Fruit fly (Drosophila melanogaster): ENCODE results near the gene CCDC53.
A peak's percentile ranks its signal among the peaks of the same experiment; 100 is the strongest.

Gene CCDC53

DNA sequence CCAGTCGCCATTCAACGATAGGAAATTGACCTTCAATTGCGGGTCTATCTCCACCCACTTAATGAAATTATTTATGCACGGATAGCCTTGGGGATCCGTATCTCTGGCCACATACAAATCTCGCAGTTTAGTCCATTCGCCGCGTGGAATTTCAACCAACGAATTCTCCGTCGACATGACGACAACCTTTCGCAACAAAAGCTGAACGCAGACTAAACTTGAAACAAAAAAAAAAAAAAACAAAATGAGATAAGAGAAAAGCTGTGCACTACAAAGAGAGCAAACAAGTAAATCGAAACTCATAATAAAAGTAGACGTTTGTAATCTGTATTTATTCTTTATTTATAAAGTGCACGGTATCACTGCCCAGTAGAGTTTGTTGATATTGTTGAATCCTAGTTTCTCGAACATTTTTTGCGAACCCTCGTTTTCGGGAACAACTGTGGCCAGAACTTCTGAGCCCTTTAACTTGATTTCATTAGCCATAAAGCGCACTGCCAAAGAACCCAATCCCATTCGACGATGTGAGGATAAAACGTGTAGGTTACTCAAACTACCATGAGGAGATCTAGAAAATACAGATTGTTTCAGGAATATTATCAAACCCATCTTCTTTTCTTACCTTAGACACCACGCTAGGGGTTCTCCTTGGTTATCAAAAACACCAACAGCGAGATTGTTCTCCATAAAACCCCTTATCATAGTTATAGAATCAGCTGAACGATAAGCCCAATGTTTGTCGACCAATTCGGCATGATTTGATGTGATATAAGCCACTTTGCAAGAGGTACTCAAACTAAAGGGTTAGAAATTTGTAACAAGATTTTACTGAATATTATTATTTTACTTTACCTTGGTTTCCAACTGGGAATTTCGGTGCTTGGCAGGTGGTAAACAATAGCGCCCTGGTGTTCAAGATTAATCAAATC is 31.4 kb upstream of the CCDC53 start, which contains the start of gene CG12560 (continued):
- TF ChIP-seq CG1621 (tag; optimal IDR thresholded peaks at IDR 0.05): peak; percentile 48
- TF ChIP-seq CG10669 (GFP tag; optimal IDR thresholded peaks at IDR 0.05): no peak
- TF ChIP-seq CG10631 (GFP tag; optimal IDR thresholded peaks at IDR 0.05): no peak
- peak; percentile 26 for TF ChIP-seq fkh (GFP tag; optimal IDR thresholded peaks at IDR 0.05)
- peak; percentile 61; the same call in 2 of the 3 replicates for TF ChIP-seq CG8119 (GFP tag; IDR thresholded peaks at IDR 0.05)
- TF ChIP-seq esn (GFP tag; optimal IDR thresholded peaks at IDR 0.05): no peak
- no peak for TF ChIP-seq CG31627 (GFP tag; optimal IDR thresholded peaks at IDR 0.05)
- TF ChIP-seq Sox15 (GFP tag; optimal IDR thresholded peaks at IDR 0.05): no peak
- TF ChIP-seq vri (GFP tag; optimal IDR thresholded peaks at IDR 0.05): peak; percentile 34
- peak; percentile 21 for TF ChIP-seq Eip75B (GFP tag; optimal IDR thresholded peaks at IDR 0.05)
- TF ChIP-seq fd85E (GFP tag; optimal IDR thresholded peaks at IDR 0.05): no peak
- no peak for TF ChIP-seq CG3032 (tag; optimal IDR thresholded peaks at IDR 0.05)
- TF ChIP-seq spab (GFP tag; optimal IDR thresholded peaks at IDR 0.05): no peak
- no peak for TF ChIP-seq acj6 (GFP tag; optimal IDR thresholded peaks at IDR 0.05)
- TF ChIP-seq CG3919 (GFP tag; optimal IDR thresholded peaks at IDR 0.05): no peak
- TF ChIP-seq dac (GFP tag; optimal IDR thresholded peaks at IDR 0.05): peak; percentile 10
- TF ChIP-seq OdsH (GFP tag; optimal IDR thresholded peaks at IDR 0.05): no peak
- no peak for TF ChIP-seq CG8632 (GFP tag; optimal IDR thresholded peaks at IDR 0.05)
- no peak for TF ChIP-seq Gug (GFP tag; IDR thresholded peaks at IDR 0.05)
- TF ChIP-seq Hr4 (GFP tag; optimal IDR thresholded peaks at IDR 0.05): no peak

DNA sequence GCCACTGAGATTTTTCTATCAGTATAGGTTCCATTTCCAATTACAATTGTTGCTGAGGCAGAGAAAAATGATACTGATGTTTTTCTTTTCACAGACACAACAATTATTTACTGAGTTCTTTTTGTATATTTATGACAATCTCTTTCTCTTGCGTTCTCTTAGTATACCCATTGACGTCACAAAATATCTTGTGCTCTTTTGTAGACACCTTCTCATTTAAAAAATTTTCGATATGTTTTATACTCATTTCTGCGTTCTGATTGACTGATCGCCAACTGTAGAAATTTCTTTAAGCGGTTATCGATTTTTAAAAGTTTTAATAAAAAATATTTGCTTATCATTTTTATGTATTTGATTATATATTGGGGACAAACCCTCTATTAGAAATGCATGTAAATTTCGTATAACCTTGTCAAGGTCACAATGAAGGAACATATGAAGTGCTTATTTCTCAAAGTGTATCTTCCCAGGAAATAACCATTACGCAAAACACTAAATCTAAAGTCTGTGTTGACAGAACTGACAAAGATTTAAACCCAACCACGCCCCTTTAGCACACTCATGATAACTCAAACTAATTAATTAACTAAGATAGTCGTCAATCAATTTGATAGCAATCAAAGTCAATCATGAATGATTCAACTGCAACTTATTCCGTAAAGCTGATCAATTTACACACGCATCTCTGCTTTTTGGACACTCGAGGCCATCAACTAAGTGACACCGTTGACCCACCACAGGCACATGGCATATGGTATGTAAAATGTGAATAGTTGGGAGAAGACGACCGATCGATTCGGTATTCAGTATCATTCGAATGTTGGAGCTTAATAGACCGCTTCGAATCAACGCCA is 30.1 kb upstream of the CCDC53 start, which contains the start of the genes Glyat and Tg:
Glyat (minus strand) TSS at position 51 of the 854 bp plus-strand sequence.
Tg (plus strand) TSS at position 804 of the 854 bp plus-strand sequence.
- no peak for TF ChIP-seq topi (GFP tag; optimal IDR thresholded peaks at IDR 0.05)
- TF ChIP-seq CG16779 (tag; optimal IDR thresholded peaks at IDR 0.05): no peak
- TF ChIP-seq pdm3 (GFP tag; optimal IDR thresholded peaks at IDR 0.05): no peak
- no peak for TF ChIP-seq vri (GFP tag; optimal IDR thresholded peaks at IDR 0.05)
- peak; percentile 34; the same call in 1 of the 3 replicates for TF ChIP-seq eg (GFP tag; IDR thresholded peaks at IDR 0.05)
- peak; percentile 14 for TF ChIP-seq Eip78C (GFP tag)
- TF ChIP-seq fkh (GFP tag; optimal IDR thresholded peaks at IDR 0.05): peak; percentile 23
- no peak for TF ChIP-seq CG6808 (GFP tag; optimal IDR thresholded peaks at IDR 0.05)
- peak; percentile 5 for TF ChIP-seq dsx (GFP tag; optimal IDR thresholded peaks at IDR 0.05; ENCODE audit: poor library complexity, severe bottlenecking)
- TF ChIP-seq esn (GFP tag; optimal IDR thresholded peaks at IDR 0.05): no peak

DNA sequence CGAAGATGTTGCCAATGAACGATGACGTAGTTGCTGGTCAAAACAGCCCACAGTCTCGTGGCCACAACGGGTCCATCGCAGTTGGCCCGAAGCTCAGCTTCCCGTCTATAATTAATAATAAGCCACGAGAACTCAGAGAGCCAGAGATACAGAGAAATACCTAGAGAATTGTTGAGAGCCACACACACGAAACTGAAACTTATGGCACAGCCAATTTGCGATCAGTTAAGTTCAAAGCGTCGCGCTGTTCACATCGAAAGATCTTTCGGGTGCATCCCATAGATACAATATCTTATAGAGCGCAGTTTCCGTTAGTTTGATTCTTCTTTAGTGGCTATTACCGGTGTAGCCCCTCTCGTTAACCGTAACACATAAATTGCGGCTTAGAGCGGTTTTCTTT is 28.4 kb upstream of the CCDC53 start:
- TF ChIP-seq Eip78C (GFP tag): peak; percentile 45
- no peak for TF ChIP-seq CG7368 (GFP tag; optimal IDR thresholded peaks at IDR 0.05)

DNA sequence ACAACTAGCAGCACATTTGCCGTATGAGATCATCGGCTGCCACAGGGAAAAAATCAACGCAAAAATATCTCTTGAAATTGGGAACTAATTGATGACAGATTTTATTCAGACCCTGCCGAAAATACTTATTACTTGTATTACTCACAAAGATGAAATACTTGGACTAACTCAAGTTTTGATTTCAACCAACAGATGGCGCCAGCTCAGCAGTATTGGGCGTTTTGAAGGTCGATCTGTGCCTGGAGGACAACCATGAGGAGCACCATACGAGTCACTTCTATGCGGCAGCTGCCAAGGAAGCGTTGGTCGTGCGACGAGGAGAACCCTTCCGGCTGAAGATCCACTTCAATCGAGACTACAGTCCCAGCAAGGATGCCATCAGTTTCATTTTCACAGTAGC is 16.6 kb upstream of the CCDC53 start:
- no peak for TF ChIP-seq CG8319 (GFP tag; optimal IDR thresholded peaks at IDR 0.05)
- TF ChIP-seq CG8632 (GFP tag; optimal IDR thresholded peaks at IDR 0.05): no peak
- TF ChIP-seq fd59A (GFP tag; optimal IDR thresholded peaks at IDR 0.05): no peak
- TF ChIP-seq CG10669 (GFP tag; optimal IDR thresholded peaks at IDR 0.05): no peak
